Worm (Caenorhabditis elegans): ENCODE results near the gene npr-41.

The npr-41 gene

DNA sequence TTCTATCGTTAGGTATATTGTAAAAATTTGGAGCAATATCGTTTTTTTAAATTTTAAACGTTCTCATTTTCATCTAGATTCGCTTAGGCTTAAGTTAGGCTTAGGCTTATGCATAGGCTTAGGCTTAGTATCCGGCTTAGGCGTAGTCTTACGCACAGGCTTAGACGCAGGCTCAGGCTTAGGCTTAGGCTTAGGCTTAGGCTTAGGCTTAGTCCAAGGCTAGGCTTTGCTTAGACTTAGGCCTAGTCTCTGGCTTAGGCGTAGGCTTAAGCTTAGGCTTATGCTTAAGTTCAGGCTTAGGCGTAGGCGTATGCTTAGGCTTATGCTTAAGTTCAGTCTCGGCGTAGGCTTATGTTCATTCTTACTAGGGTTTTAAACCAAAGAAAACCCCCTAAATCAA is 6.7 kb upstream of the npr-41 start:
- no peak for TF ChIP-seq egl-27 (tag; optimal IDR thresholded peaks at IDR 0.05)
- TF ChIP-seq alr-1 (tag; optimal IDR thresholded peaks at IDR 0.05): no peak
- no peak for TF ChIP-seq fos-1 (tag; optimal IDR thresholded peaks at IDR 0.05)
- no peak for TF ChIP-seq aly-2 (tag; optimal IDR thresholded peaks at IDR 0.05)
- no peak for TF ChIP-seq unc-55 (GFP tag; optimal IDR thresholded peaks at IDR 0.05)
- TF ChIP-seq elt-3 (tag; optimal IDR thresholded peaks at IDR 0.05): no peak
- no peak for TF ChIP-seq peb-1 (tag; optimal IDR thresholded peaks at IDR 0.05)
- TF ChIP-seq mbf-1 (tag; optimal IDR thresholded peaks at IDR 0.05): no peak
- TF ChIP-seq nhr-11 (tag; optimal IDR thresholded peaks at IDR 0.05): no peak
- TF ChIP-seq ama-1 (optimal IDR thresholded peaks at IDR 0.05): no peak
- no peak for TF ChIP-seq nhr-10 (tag; optimal IDR thresholded peaks at IDR 0.05)

DNA sequence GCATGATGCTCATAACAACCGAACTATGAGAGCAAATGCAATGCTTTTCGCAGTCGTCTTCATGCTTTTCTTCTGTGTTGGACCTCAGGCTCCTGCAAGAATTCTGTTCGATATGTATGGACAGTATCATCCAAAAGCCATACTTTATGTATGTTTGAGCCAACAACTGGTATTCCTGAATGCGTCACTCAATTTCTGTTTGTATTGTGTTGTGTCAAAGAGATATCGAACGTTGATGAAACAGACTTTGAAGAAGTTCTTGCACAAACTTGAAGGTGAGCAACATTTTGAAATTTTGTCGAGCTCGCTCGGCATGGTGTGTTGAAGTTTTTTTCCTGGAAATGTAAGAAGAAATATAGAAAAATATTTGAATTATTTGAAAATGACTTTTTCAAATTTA is 2.4 kb downstream of the npr-41 start:
- TF ChIP-seq C34F6.9 (tag; optimal IDR thresholded peaks at IDR 0.05) (no peak), alr-1 (tag; optimal IDR thresholded peaks at IDR 0.05) (no peak), unc-62 (GFP tag; optimal IDR thresholded peaks at IDR 0.05) (no peak), lin-11 (tag; optimal IDR thresholded peaks at IDR 0.05) (no peak), zag-1 (tag; optimal IDR thresholded peaks at IDR 0.05) (no peak), nhr-23 (tag; optimal IDR thresholded peaks at IDR 0.05) (no peak), lin-13 (GFP tag; optimal IDR thresholded peaks at IDR 0.05) (no peak), fos-1 (tag; optimal IDR thresholded peaks at IDR 0.05) (no peak), nhr-21 (tag; optimal IDR thresholded peaks at IDR 0.05) (no peak), mab-5 (tag; optimal IDR thresholded peaks at IDR 0.05) (no peak), Y55F3AM.14 (GFP tag; optimal IDR thresholded peaks at IDR 0.05) (no peak), ama-1 (optimal IDR thresholded peaks at IDR 0.05) (no peak), ztf-4 (tag; optimal IDR thresholded peaks at IDR 0.05) (no peak), aly-2 (tag; optimal IDR thresholded peaks at IDR 0.05) (no peak), ztf-11 (tag; optimal IDR thresholded peaks at IDR 0.05) (no peak)

DNA sequence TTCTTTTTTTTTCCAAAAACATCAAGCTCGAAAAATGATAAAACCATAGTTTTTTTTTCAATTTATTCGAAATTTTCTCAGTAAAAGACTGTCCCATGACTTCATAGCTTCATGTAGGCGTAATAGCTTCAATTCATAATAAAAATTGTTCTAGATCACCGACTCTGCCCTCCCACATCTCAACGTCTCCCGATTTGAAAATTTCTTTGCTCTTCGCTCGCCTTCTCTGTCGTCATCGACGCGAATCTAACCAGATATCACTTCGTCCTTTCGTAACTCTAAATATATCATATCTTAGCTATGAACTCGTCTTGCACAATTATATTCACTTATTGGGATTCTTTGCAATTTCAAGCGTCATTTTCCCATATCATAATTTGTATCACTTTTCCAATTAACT is 4.3 kb downstream of the npr-41 start, which contains the start of gene srh-44:
srh-44 (plus strand) TSS at position 301 of the 400 bp plus-strand sequence.
- TF ChIP-seq lin-11 (tag; optimal IDR thresholded peaks at IDR 0.05) (no peak), C34F6.9 (tag; optimal IDR thresholded peaks at IDR 0.05) (no peak), fos-1 (tag; optimal IDR thresholded peaks at IDR 0.05) (no peak), zag-1 (tag; optimal IDR thresholded peaks at IDR 0.05) (no peak), lsy-2 (tag; optimal IDR thresholded peaks at IDR 0.05) (no peak), F13H6.1 (tag; optimal IDR thresholded peaks at IDR 0.05) (no peak), ceh-82 (tag; optimal IDR thresholded peaks at IDR 0.05) (no peak), ztf-1 (GFP tag; conservative IDR thresholded peaks at IDR 0.05) (no peak), unc-39 (tag; optimal IDR thresholded peaks at IDR 0.05) (no peak), dmd-4 (tag; optimal IDR thresholded peaks at IDR 0.05) (no peak), nhr-25 (tag; optimal IDR thresholded peaks at IDR 0.05) (no peak), nhr-129 (tag; optimal IDR thresholded peaks at IDR 0.05) (no peak), unc-62 (GFP tag; optimal IDR thresholded peaks at IDR 0.05) (no peak), blmp-1 (tag; optimal IDR thresholded peaks at IDR 0.05; ENCODE audit: insufficient read depth) (no peak)

DNA sequence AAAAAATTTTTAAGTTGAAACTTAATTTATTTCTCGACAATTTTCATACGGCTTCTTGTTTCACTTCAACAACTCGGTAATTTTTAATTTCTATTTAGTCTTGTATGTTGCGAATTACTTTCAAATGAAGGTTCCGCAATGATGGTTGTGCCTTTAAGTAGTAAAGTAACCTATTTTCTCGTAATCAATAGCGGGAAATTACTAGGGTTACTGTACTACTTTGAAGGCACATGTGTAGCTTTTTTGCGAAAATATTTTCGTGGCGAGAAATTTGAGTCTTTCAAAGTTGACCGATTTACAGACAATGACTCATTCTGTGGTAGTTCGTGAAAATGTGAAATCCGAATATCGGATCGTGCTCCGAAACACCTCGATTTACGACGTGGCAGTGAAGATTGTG is 7.7 kb downstream of the npr-41 start, which contains the start of gene B0334.10:
B0334.10 (plus strand) TSS at position 301 of the 400 bp plus-strand sequence.
- TF ChIP-seq sem-4 (tag; optimal IDR thresholded peaks at IDR 0.05) (no peak), blmp-1 (tag; optimal IDR thresholded peaks at IDR 0.05; ENCODE audit: insufficient read depth) (no peak), nhr-21 (tag; optimal IDR thresholded peaks at IDR 0.05) (no peak), ama-1 (optimal IDR thresholded peaks at IDR 0.05) (no peak), nhr-129 (tag; optimal IDR thresholded peaks at IDR 0.05) (no peak), ceh-82 (tag; optimal IDR thresholded peaks at IDR 0.05) (no peak), lin-11 (tag; optimal IDR thresholded peaks at IDR 0.05) (no peak), dmd-4 (tag; optimal IDR thresholded peaks at IDR 0.05) (no peak), unc-62 (GFP tag; optimal IDR thresholded peaks at IDR 0.05) (no peak), elt-1 (tag; optimal IDR thresholded peaks at IDR 0.05) (no peak), mdl-1 (tag; optimal IDR thresholded peaks at IDR 0.05) (no peak), zag-1 (tag; optimal IDR thresholded peaks at IDR 0.05) (no peak)

DNA sequence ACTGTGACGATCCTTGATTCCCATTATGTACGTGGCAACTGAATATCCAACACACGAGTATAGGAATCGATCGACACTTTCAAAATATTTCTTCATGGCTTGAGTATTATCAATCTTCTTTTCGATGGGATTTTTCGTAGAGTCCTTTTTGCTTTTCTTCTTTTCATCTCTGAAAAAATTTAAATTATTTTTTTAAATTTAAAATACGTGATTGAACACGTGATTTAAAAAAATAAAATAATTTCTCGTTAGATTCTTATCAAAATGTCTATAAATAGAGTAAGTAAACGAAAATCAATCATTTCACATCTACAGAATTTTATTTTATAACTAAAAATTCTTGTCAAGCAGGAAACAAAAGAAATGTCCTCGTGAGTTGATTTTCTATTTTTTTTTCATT is 10.8 kb downstream of the npr-41 start, which contains the start of gene Y62F5A.10:
Y62F5A.10 (plus strand) TSS at position 301 of the 400 bp plus-strand sequence.
- TF ChIP-seq dmd-4 (tag; optimal IDR thresholded peaks at IDR 0.05) (no peak), lin-39 (tag; optimal IDR thresholded peaks at IDR 0.05) (no peak), Y55F3AM.14 (GFP tag; optimal IDR thresholded peaks at IDR 0.05) (no peak), nhr-12 (tag; optimal IDR thresholded peaks at IDR 0.05) (no peak), ZK546.5 (tag; optimal IDR thresholded peaks at IDR 0.05) (no peak), mdl-1 (tag; optimal IDR thresholded peaks at IDR 0.05) (no peak)

Measured in whole organism, L2 larva.